Worm (Caenorhabditis elegans) whole organism, L4/young adult: ENCODE measurements around the gene clik-1.

ENCODE experiments used
- W03F9.2 ChIP-seq: fragments of 150-350 bp; optimal IDR thresholded peaks from 2 replicates; lab custom pipeline; 2014; ENCODE audit warnings: missing biosample characterization, missing genetic modification characterization
- dao-5 ChIP-seq: sonication (generic microtip); optimal IDR thresholded peaks from 2 replicates; lab custom pipeline; 2016; ENCODE audit warnings: missing genotype, missing genetic modification characterization, moderate library complexity, missing compliant biosample characterization
- him-1 ChIP-seq: sonication (generic microtip); optimal IDR thresholded peaks from 2 replicates; lab custom pipeline; 2016; ENCODE audit warnings: missing genotype, missing genetic modification reagents, missing genetic modification characterization, missing compliant biosample characterization

- TF ChIP-seq dao-5 (tag; lab: Kevin White, UChicago), result no peak
- no peak for TF ChIP-seq him-1
- TF ChIP-seq W03F9.2 (tag; lab: Kevin White, UChicago), result no peak
Observed at ce11 chrV:6758017-6758416, 10.5 kb downstream of the clik-1 start, which contains the start of gene dbl-1.
